Fruit fly (Drosophila melanogaster) Kc167 (cell line): ENCODE data around the gene CkIIalpha-i3.

ENCODE experiments used
- Myc ChIP-seq: fragments of >200 bp; optimal IDR thresholded peaks from 2 replicates; lab custom pipeline; 2017; ENCODE audit warnings: missing external identifiers
- h ChIP-seq: fragments of >200 bp; optimal IDR thresholded peaks from 3 replicates; lab custom pipeline; 2018; ENCODE audit warnings: missing external identifiers
- insv ChIP-seq: fragments of >200 bp; optimal IDR thresholded peaks from 3 replicates; lab custom pipeline; 2018; ENCODE audit warnings: missing external identifiers
- psq ChIP-seq: fragments of >200 bp; optimal IDR thresholded peaks from 2 replicates; lab custom pipeline; 2017; ENCODE audit warnings: missing external identifiers

DNA sequence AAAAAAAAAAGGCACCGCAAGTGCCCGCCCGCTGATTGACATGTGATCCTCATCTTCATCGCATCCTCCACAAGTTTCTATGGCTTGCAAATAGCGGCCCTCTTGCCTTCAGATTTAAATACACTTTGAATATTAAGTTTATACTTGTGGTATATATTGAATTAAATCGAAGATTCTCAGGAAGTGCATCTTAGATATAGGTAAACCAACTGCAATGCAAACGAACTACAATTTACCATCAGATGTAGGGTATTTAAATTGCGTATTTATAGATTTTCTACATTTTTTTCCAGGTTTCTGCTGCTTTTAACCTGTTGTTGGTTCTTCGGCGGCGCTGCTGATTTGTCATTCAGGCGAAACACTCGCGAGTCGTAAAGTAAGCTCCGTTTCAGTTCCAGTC is 36.6 kb upstream of the CkIIalpha-i3 start:
- TF ChIP-seq h (lab: Kevin White, UChicago) = no peak
- no peak for TF ChIP-seq Myc (lab: Kevin White, UChicago)
- no peak for TF ChIP-seq insv (lab: Kevin White, UChicago)
- TF ChIP-seq psq = no peak
